Worm (Caenorhabditis elegans) whole organism, midembryonic: Measurements from ENCODE around the gene clec-70.
"Not testable (repeated sequence)": the region's sequence is repeated elsewhere in the genome, so short reads cannot be mapped to it uniquely, and the experiment has no call there.

Source experiments
- T22C8.4 ChIP-seq: fragments of 200-800 bp; sonication (Bioruptor generic); IDR thresholded peaks from 2 replicates; pipeline ENCODE4 v1.3.6; 2022; ENCODE audit warnings: missing genetic modification characterization, missing compliant biosample characterization
- cog-1 ChIP-seq: sonication (generic microtip); optimal IDR thresholded peaks from 2 replicates; lab custom pipeline; 2016; ENCODE audit warnings: missing genetic modification characterization, missing compliant biosample characterization
- flt-1 ChIP-seq: fragments of 200-800 bp; sonication (Bioruptor generic); IDR thresholded peaks from 2 replicates; pipeline ENCODE4 v1.3.6; 2022; ENCODE audit warnings: missing genetic modification characterization, missing compliant biosample characterization
- klf-2 ChIP-seq: fragments of 200-800 bp; sonication (Bioruptor generic); conservative IDR thresholded peaks from 2 replicates; pipeline ENCODE4 v1.3.6; 2022; ENCODE audit warnings: missing genetic modification reagents, missing genetic modification characterization, missing compliant biosample characterization
- med-1 ChIP-seq: sonication (generic microtip); optimal IDR thresholded peaks from 2 replicates; lab custom pipeline; 2017; ENCODE audit warnings: missing genetic modification characterization, mild to moderate bottlenecking, missing compliant biosample characterization, antibody characterized with exemption, missing genetic modification reagents; ENCODE audit not compliant: insufficient read depth
- ref-1 ChIP-seq: fragments of 200-800 bp; sonication (Bioruptor generic); conservative IDR thresholded peaks from 2 replicates; pipeline ENCODE4 v1.3.6; 2022; ENCODE audit warnings: missing genetic modification reagents, missing genetic modification characterization, missing compliant biosample characterization
- tab-1 ChIP-seq: fragments of 200-800 bp; sonication (Bioruptor generic); IDR thresholded peaks from 2 replicates; pipeline ENCODE4 v1.3.6; 2022; ENCODE audit warnings: missing genetic modification characterization, missing compliant biosample characterization
- ztf-23 ChIP-seq: fragments of 200-800 bp; sonication (Bioruptor generic); IDR thresholded peaks from 2 replicates; pipeline ENCODE4 v1.3.6; 2022; ENCODE audit warnings: missing genetic modification reagents, missing genetic modification characterization, missing compliant biosample characterization
- ztf-29 ChIP-seq: fragments of 200-800 bp; sonication (Bioruptor generic); IDR thresholded peaks from 2 replicates; pipeline ENCODE4 v1.3.6; 2022; ENCODE audit warnings: missing genetic modification reagents, missing genetic modification characterization, missing compliant biosample characterization

clec-70 gene

ce11 chrIV:3932408-3932807 lies at the start of gene clec-70:
TSS of gene clec-70 (plus strand) at chrIV:3932708.
- not testable (repeated sequence) for TF ChIP-seq tab-1 (GFP tag; lab: Robert Waterston, UW); cog-1 (tag; lab: Kevin White, UChicago); ztf-23 (GFP tag; lab: Robert Waterston, UW)

ce11 chrIV:3885369-3885768 lies 47.1 kb upstream of the clec-70 start, which contains the start of gene oac-22:
TSS of gene oac-22 (plus strand) at chrIV:3885669.
- TF ChIP-seq cog-1 (tag; lab: Kevin White, UChicago) (no peak), flt-1 (GFP tag; lab: Robert Waterston, UW) (no peak), klf-2 (GFP tag; lab: Robert Waterston, UW) (no peak), T22C8.4 (GFP tag; lab: Robert Waterston, UW) (no peak), med-1 (GFP tag; lab: Kevin White, UChicago) (no peak), ref-1 (GFP tag; lab: Robert Waterston, UW) (no peak), ztf-23 (GFP tag; lab: Robert Waterston, UW) (no peak), ztf-29 (GFP tag; lab: Robert Waterston, UW) (no peak), tab-1 (GFP tag; lab: Robert Waterston, UW) (no peak)

- no peak for TF ChIP-seq cog-1 (tag; lab: Kevin White, UChicago)
- TF ChIP-seq T22C8.4 (GFP tag; lab: Robert Waterston, UW) = no peak
- no peak for TF ChIP-seq klf-2 (GFP tag; lab: Robert Waterston, UW)
- no peak for TF ChIP-seq tab-1 (GFP tag; lab: Robert Waterston, UW)
- TF ChIP-seq ref-1 (GFP tag; lab: Robert Waterston, UW) = no peak
- no peak for TF ChIP-seq ztf-29 (GFP tag; lab: Robert Waterston, UW)
- TF ChIP-seq med-1 (GFP tag; lab: Kevin White, UChicago) = no peak
- no peak for TF ChIP-seq ztf-23 (GFP tag; lab: Robert Waterston, UW)
- no peak for TF ChIP-seq flt-1 (GFP tag; lab: Robert Waterston, UW)
Measured at ce11 chrIV:3888963-3889362, 43.5 kb upstream of the clec-70 start, which contains the start of gene oac-21. TSS of gene oac-21 (plus strand) at chrIV:3889263.

ce11 chrIV:3892027-3892426 lies 40.5 kb upstream of the clec-70 start, which contains the start of gene F56D6.9:
TSS of gene F56D6.9 (plus strand) at chrIV:3892327.
- TF ChIP-seq ref-1 (GFP tag; lab: Robert Waterston, UW) = no peak
- no peak for TF ChIP-seq med-1 (GFP tag; lab: Kevin White, UChicago)
- TF ChIP-seq cog-1 (tag; lab: Kevin White, UChicago) = no peak
- no peak for TF ChIP-seq ztf-23 (GFP tag; lab: Robert Waterston, UW)
- no peak for TF ChIP-seq ztf-29 (GFP tag; lab: Robert Waterston, UW)
- TF ChIP-seq flt-1 (GFP tag; lab: Robert Waterston, UW) = no peak
- TF ChIP-seq tab-1 (GFP tag; lab: Robert Waterston, UW) = no peak
- TF ChIP-seq klf-2 (GFP tag; lab: Robert Waterston, UW) = no peak
- no peak for TF ChIP-seq T22C8.4 (GFP tag; lab: Robert Waterston, UW)

- no peak for TF ChIP-seq ref-1 (GFP tag; lab: Robert Waterston, UW)
- TF ChIP-seq cog-1 (tag; lab: Kevin White, UChicago) = no peak
- no peak for TF ChIP-seq tab-1 (GFP tag; lab: Robert Waterston, UW)
- TF ChIP-seq klf-2 (GFP tag; lab: Robert Waterston, UW) = no peak
- TF ChIP-seq flt-1 (GFP tag; lab: Robert Waterston, UW) = no peak
- no peak for TF ChIP-seq ztf-29 (GFP tag; lab: Robert Waterston, UW)
- no peak for TF ChIP-seq med-1 (GFP tag; lab: Kevin White, UChicago)
- no peak for TF ChIP-seq ztf-23 (GFP tag; lab: Robert Waterston, UW)
- TF ChIP-seq T22C8.4 (GFP tag; lab: Robert Waterston, UW) = no peak
Measured at ce11 chrIV:3894004-3894480, 38.5 kb upstream of the clec-70 start, which contains the start of gene F56D6.8. TSS of gene F56D6.8 (minus strand) at chrIV:3894430.

- TF ChIP-seq klf-2 (GFP tag; lab: Robert Waterston, UW) (no peak), med-1 (GFP tag; lab: Kevin White, UChicago) (no peak), T22C8.4 (GFP tag; lab: Robert Waterston, UW) (no peak), flt-1 (GFP tag; lab: Robert Waterston, UW) (no peak), tab-1 (GFP tag; lab: Robert Waterston, UW) (no peak), ref-1 (GFP tag; lab: Robert Waterston, UW) (no peak), ztf-29 (GFP tag; lab: Robert Waterston, UW) (no peak), ztf-23 (GFP tag; lab: Robert Waterston, UW) (no peak)
Measured at ce11 chrIV:3894770-3895169, 37.7 kb upstream of the clec-70 start, which contains the start of gene dct-8. TSS of gene dct-8 (plus strand) at chrIV:3895070.

ce11 chrIV:3899719-3900554 lies 32.6 kb upstream of the clec-70 start, which contains the start of gene srz-62:
TSS of gene srz-62 (plus strand) at chrIV:3900504.
- no peak for TF ChIP-seq tab-1 (GFP tag; lab: Robert Waterston, UW)

- TF ChIP-seq cog-1 (tag; lab: Kevin White, UChicago) (no peak), flt-1 (GFP tag; lab: Robert Waterston, UW) (no peak), med-1 (GFP tag; lab: Kevin White, UChicago) (no peak), ztf-23 (GFP tag; lab: Robert Waterston, UW) (no peak), klf-2 (GFP tag; lab: Robert Waterston, UW) (no peak), T22C8.4 (GFP tag; lab: Robert Waterston, UW) (no peak), ztf-29 (GFP tag; lab: Robert Waterston, UW) (no peak), ref-1 (GFP tag; lab: Robert Waterston, UW) (no peak), tab-1 (GFP tag; lab: Robert Waterston, UW) (no peak)
Measured at ce11 chrIV:3902955-3903354, 29.6 kb upstream of the clec-70 start, which contains the start of gene F56D6.6. TSS of gene F56D6.6 (plus strand) at chrIV:3903255.
